Worm (Caenorhabditis elegans) whole organism, late embryonic: Measurements from ENCODE around the gene R10E8.8.

ENCODE experiments used
- F13H6.1 ChIP-seq: sonication (generic microtip); optimal IDR thresholded peaks from 2 replicates; lab custom pipeline; 2016; ENCODE audit warnings: missing genetic modification characterization, missing compliant biosample characterization
- ama-1 ChIP-seq: fragments of 150-350 bp; optimal IDR thresholded peaks from 2 replicates; lab custom pipeline; 2014
- ceh-45 ChIP-seq: fragments of 200-800 bp; sonication (Bioruptor generic); IDR thresholded peaks from 2 replicates; pipeline ENCODE4 v1.3.6; 2022; ENCODE audit warnings: missing genetic modification reagents, missing genetic modification characterization, missing compliant biosample characterization
- che-1 ChIP-seq: sonication (generic microtip); optimal IDR thresholded peaks from 2 replicates; lab custom pipeline; 2016; ENCODE audit warnings: mild to moderate bottlenecking, missing genetic modification characterization, missing compliant biosample characterization
- elt-2 ChIP-seq: sonication (generic microtip); optimal IDR thresholded peaks from 2 replicates; lab custom pipeline; 2016; ENCODE audit warnings: missing genetic modification reagents, missing genetic modification characterization, missing compliant biosample characterization
- fkh-10 ChIP-seq: fragments of 150-350 bp; optimal IDR thresholded peaks from 2 replicates; lab custom pipeline; 2014; ENCODE audit warnings: missing biosample characterization, missing genetic modification reagents, missing genetic modification characterization
- hlh-8 ChIP-seq: sonication (generic microtip); optimal IDR thresholded peaks from 2 replicates; lab custom pipeline; 2016; ENCODE audit warnings: missing genotype, missing genetic modification characterization, missing compliant biosample characterization
- nhr-11 ChIP-seq: fragments of 150-350 bp; optimal IDR thresholded peaks from 2 replicates; lab custom pipeline; 2014; ENCODE audit warnings: missing biosample characterization, missing genetic modification characterization
- pat-9 ChIP-seq: fragments of 200-800 bp; sonication (Bioruptor generic); optimal IDR thresholded peaks from 2 replicates; lab custom pipeline; 2018; ENCODE audit warnings: mild to moderate bottlenecking, missing genetic modification characterization, moderate library complexity, missing compliant biosample characterization
- sox-4 ChIP-seq: sonication (generic microtip); optimal IDR thresholded peaks from 2 replicates; lab custom pipeline; 2017; ENCODE audit warnings: mild to moderate bottlenecking, missing genetic modification characterization, inconsistent platforms, missing compliant biosample characterization
- unc-3 ChIP-seq, 2 experiments: fragments of 200-800 bp in 1 of 2; sonication (Bioruptor generic) in 1 of 2; sonication (generic microtip) in 1 of 2; conservative IDR thresholded peaks in 1 of 2; optimal IDR thresholded peaks in 1 of 2; 2 replicates each; pipeline versions ENCODE4 v1.3.6 to Lab custom; 2016 to 2022; ENCODE audit warnings: missing compliant biosample characterization in 2 of 2, missing genetic modification characterization in 2 of 2, missing genetic modification reagents in 1 of 2
- unc-55 ChIP-seq: sonication (generic microtip); optimal IDR thresholded peaks from 2 replicates; lab custom pipeline; 2017; ENCODE audit warnings: missing biosample characterization, missing genetic modification reagents, missing genetic modification characterization

- TF ChIP-seq ama-1 (lab: Kevin White, UChicago) (no peak), pat-9 (tag; lab: Kevin White, UChicago) (no peak), hlh-8 (no peak), unc-3 (GFP tag; conservative IDR thresholded peaks at IDR 0.05; lab: Robert Waterston, UW) (no peak), unc-3 (tag; optimal IDR thresholded peaks at IDR 0.05; lab: Kevin White, UChicago) (no peak), fkh-10 (GFP tag; lab: Kevin White, UChicago) (no peak), nhr-11 (tag; lab: Kevin White, UChicago) (no peak), unc-55 (GFP tag; lab: Kevin White, UChicago) (no peak), F13H6.1 (tag; lab: Kevin White, UChicago) (no peak), sox-4 (tag; lab: Kevin White, UChicago) (no peak), elt-2 (tag; lab: Kevin White, UChicago) (no peak), che-1 (tag; lab: Kevin White, UChicago) (no peak), ceh-45 (GFP tag; lab: Robert Waterston, UW) (no peak)
These were observed 50.3 kb downstream of the R10E8.8 start, which contains the start of gene clec-42 for ce11 chrV:18191128-18191527.
